Comparison of ENCODE assay signal across 2 fruit fly cellular contexts in genomic region chr3R:30091795-30092699, dm6.
TF ChIP-seq lines count a peak whose summit lies in the region.

No protein-coding gene starts in this region.

- TF ChIP-seq CTCF in whole organism, embryonic (GFP tag; optimal IDR thresholded peaks at IDR 0.05; lab: Kevin White, UChicago): no peak

TF ChIP-seq in whole organism, adult, 20 proteins besides CTCF, POLR2A, EP300 and RAD21:
- TF ChIP-seq CG5204 (GFP tag; optimal IDR thresholded peaks at IDR 0.05; lab: Kevin White, UChicago) (no peak), cnc (optimal IDR thresholded peaks at IDR 0.05; lab: Kevin White, UChicago) (no peak), kay (GFP tag; lab: Kevin White, UChicago; ENCODE audit: borderline replicate concordance) (peak; percentile 54)

TF ChIP-seq in whole organism, embryonic, 481 proteins besides CTCF, POLR2A, EP300 and RAD21:
- TF ChIP-seq CG14441 (GFP tag; IDR thresholded peaks at IDR 0.05; lab: Robert Waterston, UW): no peak
- TF ChIP-seq crol (GFP tag; IDR thresholded peaks at IDR 0.05; lab: Robert Waterston, UW): peak; percentile 50; the same call in 1 of the 2 replicates
- peak; percentile 53 for TF ChIP-seq CG4328 (GFP tag; optimal IDR thresholded peaks at IDR 0.05; lab: Kevin White, UChicago)
- TF ChIP-seq sr (GFP tag; IDR thresholded peaks at IDR 0.05; lab: Robert Waterston, UW): peak; percentile 88
- TF ChIP-seq ftz-f1 (GFP tag; optimal IDR thresholded peaks at IDR 0.05; lab: Kevin White, UChicago): peak; percentile 84
- no peak for TF ChIP-seq p53 (GFP tag; optimal IDR thresholded peaks at IDR 0.05; lab: Kevin White, UChicago)
- peak; percentile 92 for TF ChIP-seq sd (tag; optimal IDR thresholded peaks at IDR 0.05; lab: Kevin White, UChicago)
- peak; percentile 10 for TF ChIP-seq Ets65A (GFP tag; lab: Kevin White, UChicago)
- TF ChIP-seq CG4707 (GFP tag; optimal IDR thresholded peaks at IDR 0.05; lab: Kevin White, UChicago): no peak
- no peak for TF ChIP-seq C15 (GFP tag; IDR thresholded peaks at IDR 0.05; lab: Robert Waterston, UW)
- TF ChIP-seq CG10321 (GFP tag; IDR thresholded peaks at IDR 0.05; lab: Robert Waterston, UW): no peak
- peak; percentile 13 for TF ChIP-seq CG10543 (GFP tag; optimal IDR thresholded peaks at IDR 0.05; lab: Kevin White, UChicago)
- no peak for TF ChIP-seq phol (tag; optimal IDR thresholded peaks at IDR 0.05; lab: Kevin White, UChicago)
- TF ChIP-seq CG11504 (tag; optimal IDR thresholded peaks at IDR 0.05; lab: Kevin White, UChicago): no peak
- TF ChIP-seq CG12769 (tag; optimal IDR thresholded peaks at IDR 0.05; lab: Kevin White, UChicago): peak; percentile 81
- peak; percentile 64 for TF ChIP-seq Med (GFP tag; lab: Kevin White, UChicago)
- TF ChIP-seq z (GFP tag; IDR thresholded peaks at IDR 0.05; lab: Robert Waterston, UW): no peak
- TF ChIP-seq cwo (GFP tag; optimal IDR thresholded peaks at IDR 0.05; lab: Kevin White, UChicago): peak; percentile 62
- TF ChIP-seq Doc3 (GFP tag; IDR thresholded peaks at IDR 0.05; lab: Robert Waterston, UW; ENCODE audit: partially characterized antibody): no peak
- peak; percentile 91 for TF ChIP-seq D19B (GFP tag; optimal IDR thresholded peaks at IDR 0.05; lab: Kevin White, UChicago)
- no peak for TF ChIP-seq CG12071 (GFP tag; optimal IDR thresholded peaks at IDR 0.05; lab: Kevin White, UChicago)

Comparison
In these comparisons a context has a peak if more than half of its experiments do, and no peak if none do; other contexts are left out.
1. Of the 1 proteins assayed by ChIP-seq in both whole organism, embryonic and whole organism, adult: peak only in whole organism, embryonic: none; only in whole organism, adult: kay; in both: none; in neither: 0.